Fruit fly (Drosophila melanogaster) Kc167 (cell line): ENCODE measurements around the gene UQCR-14.

Experiments
- Sin3A ChIP-seq: fragments of >200 bp; optimal IDR thresholded peaks from 2 replicates; lab custom pipeline; 2018; ENCODE audit warnings: missing external identifiers
- h ChIP-seq: fragments of >200 bp; optimal IDR thresholded peaks from 3 replicates; lab custom pipeline; 2018; ENCODE audit warnings: missing external identifiers
- insv ChIP-seq: fragments of >200 bp; optimal IDR thresholded peaks from 3 replicates; lab custom pipeline; 2018; ENCODE audit warnings: missing external identifiers
- psq ChIP-seq: fragments of >200 bp; optimal IDR thresholded peaks from 2 replicates; lab custom pipeline; 2017; ENCODE audit warnings: missing external identifiers

DNA sequence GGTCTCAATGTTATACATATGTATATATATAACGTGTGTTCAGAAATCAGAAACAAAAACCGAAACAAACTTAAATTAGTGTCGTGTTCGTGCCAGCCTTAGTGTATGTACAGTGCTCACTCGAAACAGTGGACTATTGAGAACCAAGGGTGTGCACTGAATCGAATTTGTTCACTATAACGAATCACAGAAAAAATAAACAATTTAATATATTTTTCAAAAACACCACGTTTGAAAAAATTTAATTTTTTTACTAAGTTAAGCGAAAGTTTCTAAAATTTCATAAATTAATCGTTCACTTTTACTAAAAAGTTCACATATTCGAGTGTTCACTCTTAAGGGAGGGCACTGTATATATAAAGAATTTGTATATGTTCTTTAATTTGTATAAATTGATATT, 902 bp upstream of the UQCR-14 start:
- TF ChIP-seq h (lab: Kevin White, UChicago) = no peak
- no peak for TF ChIP-seq insv
- no peak for TF ChIP-seq psq (lab: Kevin White, UChicago)
- TF ChIP-seq Sin3A (lab: Kevin White, UChicago) = no peak
